Worm (Caenorhabditis elegans) whole organism, L1 larva: ENCODE results near the gene Y47D3A.20.

Experiments
- C16A3.4 ChIP-seq: fragments of 150-350 bp; optimal IDR thresholded peaks from 2 replicates; lab custom pipeline; 2014; ENCODE audit warnings: missing biosample characterization, missing genetic modification characterization
- alr-1 ChIP-seq: fragments of 200-800 bp; sonication (Bioruptor generic); optimal IDR thresholded peaks from 2 replicates; lab custom pipeline; 2018; ENCODE audit warnings: borderline replicate concordance, mild to moderate bottlenecking, missing genetic modification characterization, missing compliant biosample characterization
- blmp-1 ChIP-seq: fragments of 150-350 bp; optimal IDR thresholded peaks from 2 replicates; lab custom pipeline; 2014; ENCODE audit warnings: missing biosample characterization, missing genetic modification characterization
- ceh-63 ChIP-seq: fragments of 200-800 bp; sonication (Bioruptor generic); optimal IDR thresholded peaks from 2 replicates; lab custom pipeline; 2018; ENCODE audit warnings: mild to moderate bottlenecking, missing genetic modification characterization, missing compliant biosample characterization
- ceh-82 ChIP-seq, 3 experiments: fragments of 150-350 bp in 1 of 3; sonication (generic microtip) in 2 of 3; optimal IDR thresholded peaks; 2 replicates each; lab custom pipeline; 2014 to 2017; ENCODE audit warnings: missing biosample characterization in 3 of 3, missing genetic modification characterization in 3 of 3
- ceh-90 ChIP-seq: sonication (generic microtip); optimal IDR thresholded peaks from 2 replicates; lab custom pipeline; 2016; ENCODE audit warnings: missing genetic modification characterization, missing compliant biosample characterization
- efl-1 ChIP-seq, 4 experiments: fragments of 150-350 bp; optimal IDR thresholded peaks in 3 of 4; peaks in 1 of 4; 1 replicate in 1 of 4; 2 replicates in 3 of 4; lab custom pipeline; 2014; ENCODE audit warnings: missing biosample characterization in 2 of 4, missing genetic modification characterization in 2 of 4, missing genetic modification reagents in 2 of 4
- egl-27 ChIP-seq, 2 experiments: fragments of 150-350 bp in 1 of 2; sonication (generic microtip); optimal IDR thresholded peaks; 3 replicates each; lab custom pipeline; 2017 to 2018; ENCODE audit warnings: missing biosample characterization in 2 of 2, missing genetic modification characterization in 2 of 2, missing genetic modification reagents in 2 of 2
- elt-2 ChIP-seq: sonication (generic microtip); optimal IDR thresholded peaks from 2 replicates; lab custom pipeline; 2016; ENCODE audit warnings: missing genetic modification characterization, mild to moderate bottlenecking, inconsistent platforms, missing compliant biosample characterization, missing genetic modification reagents
- elt-3 ChIP-seq, 6 experiments: fragments of 150-350 bp in 1 of 6; sonication (generic microtip); optimal IDR thresholded peaks; 2 replicates each; lab custom pipeline; 2017 to 2018; ENCODE audit warnings: missing biosample characterization in 6 of 6, missing genetic modification characterization in 6 of 6, inconsistent platforms in 1 of 6
- ets-5 ChIP-seq: fragments of 200-800 bp; sonication (Bioruptor generic); IDR thresholded peaks from 2 replicates; pipeline ENCODE4 v1.3.6; 2022; ENCODE audit warnings: missing genetic modification characterization, missing compliant biosample characterization
- fos-1 ChIP-seq: fragments of 150-350 bp; optimal IDR thresholded peaks from 2 replicates; lab custom pipeline; 2014; ENCODE audit warnings: missing biosample characterization, missing genetic modification characterization
- grh-1 ChIP-seq: fragments of 200-800 bp; sonication (Bioruptor generic); IDR thresholded peaks from 2 replicates; pipeline ENCODE4 v1.3.6; 2022; ENCODE audit warnings: missing genetic modification reagents, missing genetic modification characterization, missing compliant biosample characterization
- hlh-17 ChIP-seq: fragments of 200-800 bp; sonication (Bioruptor generic); optimal IDR thresholded peaks from 2 replicates; lab custom pipeline; 2018; ENCODE audit warnings: missing genetic modification characterization, mild to moderate bottlenecking, missing compliant biosample characterization, moderate library complexity, borderline replicate concordance
- lin-35 ChIP-seq, 2 experiments: fragments of 150-350 bp; optimal IDR thresholded peaks; 2 replicates each; lab custom pipeline; 2014; ENCODE audit warnings: missing biosample characterization in 2 of 2, missing genetic modification characterization in 2 of 2, missing genetic modification reagents in 2 of 2
- lin-39 ChIP-seq: fragments of 150-350 bp; optimal IDR thresholded peaks from 2 replicates; lab custom pipeline; 2014; ENCODE audit warnings: missing biosample characterization, missing genetic modification reagents, missing genetic modification characterization
- lir-3 ChIP-seq: sonication (generic microtip); optimal IDR thresholded peaks from 2 replicates; lab custom pipeline; 2016; ENCODE audit warnings: mild to moderate bottlenecking, missing genetic modification characterization, moderate library complexity, missing compliant biosample characterization; ENCODE audit not compliant: poor library complexity
- lsy-2 ChIP-seq, 2 experiments: fragments of 150-350 bp; optimal IDR thresholded peaks; 2 replicates each; lab custom pipeline; 2014; ENCODE audit warnings: missing biosample characterization in 2 of 2, missing genetic modification characterization in 2 of 2
- mab-9 ChIP-seq: fragments of 200-800 bp; sonication (Bioruptor generic); IDR thresholded peaks from 2 replicates; pipeline ENCODE4 v1.3.6; 2022; ENCODE audit warnings: missing genetic modification reagents, missing genetic modification characterization, missing compliant biosample characterization
- nhr-20 ChIP-seq: sonication (generic microtip); optimal IDR thresholded peaks from 2 replicates; lab custom pipeline; 2016; ENCODE audit warnings: mild to moderate bottlenecking, missing genetic modification characterization, missing compliant biosample characterization
- nhr-237 ChIP-seq: fragments of 150-350 bp; optimal IDR thresholded peaks from 2 replicates; lab custom pipeline; 2014; ENCODE audit warnings: missing biosample characterization, missing genetic modification characterization
- nhr-71 ChIP-seq: sonication (generic microtip); optimal IDR thresholded peaks from 2 replicates; lab custom pipeline; 2016; ENCODE audit warnings: mild to moderate bottlenecking, missing genetic modification characterization, moderate library complexity, missing compliant biosample characterization
- nhr-77 ChIP-seq: fragments of 150-350 bp; optimal IDR thresholded peaks from 2 replicates; lab custom pipeline; 2014; ENCODE audit warnings: missing biosample characterization, missing genetic modification characterization
- nhr-84 ChIP-seq: sonication (generic microtip); optimal IDR thresholded peaks from 2 replicates; lab custom pipeline; 2017; ENCODE audit warnings: missing biosample characterization, missing genetic modification characterization
- nhr-85 ChIP-seq: sonication (generic microtip); peaks from one replicate; lab custom pipeline; 2016; ENCODE audit warnings: missing genetic modification characterization, inconsistent platforms, missing compliant biosample characterization
- pag-3 ChIP-seq: sonication (generic microtip); optimal IDR thresholded peaks from 2 replicates; lab custom pipeline; 2017; ENCODE audit warnings: missing genetic modification characterization, mild to moderate bottlenecking, missing compliant biosample characterization, antibody characterized with exemption, borderline replicate concordance; ENCODE audit not compliant: insufficient read depth
- pax-3 ChIP-seq: fragments of 200-800 bp; sonication (Bioruptor generic); optimal IDR thresholded peaks from 2 replicates; lab custom pipeline; 2018; ENCODE audit warnings: mild to moderate bottlenecking, missing genetic modification characterization, moderate library complexity, missing compliant biosample characterization
- snu-23 ChIP-seq: sonication (generic microtip); optimal IDR thresholded peaks from 2 replicates; lab custom pipeline; 2016; ENCODE audit warnings: missing genetic modification characterization, missing compliant biosample characterization
- sptf-1 ChIP-seq: fragments of 150-350 bp; optimal IDR thresholded peaks from 2 replicates; lab custom pipeline; 2014; ENCODE audit warnings: missing biosample characterization, missing genetic modification characterization
- sup-37 ChIP-seq: fragments of 200-800 bp; sonication (Bioruptor generic); optimal IDR thresholded peaks from 2 replicates; lab custom pipeline; 2018; ENCODE audit warnings: mild to moderate bottlenecking, missing genetic modification characterization, missing compliant biosample characterization
- tlp-1 ChIP-seq: fragments of 150-350 bp; optimal IDR thresholded peaks from 2 replicates; lab custom pipeline; 2014; ENCODE audit warnings: missing biosample characterization, missing genetic modification characterization
- unc-130 ChIP-seq: fragments of 150-350 bp; optimal IDR thresholded peaks from 2 replicates; lab custom pipeline; 2017; ENCODE audit warnings: missing biosample characterization, missing genetic modification characterization, inconsistent platforms
- unc-98 ChIP-seq: fragments of 200-800 bp; sonication (Bioruptor generic); IDR thresholded peaks from 2 replicates; pipeline ENCODE4 v1.3.6; 2022; ENCODE audit warnings: missing genetic modification characterization, missing compliant biosample characterization
- ztf-11 ChIP-seq, 2 experiments: sonication (generic microtip); optimal IDR thresholded peaks; 2 replicates each; lab custom pipeline; 2016 to 2017; ENCODE audit warnings: missing genetic modification characterization in 2 of 2, missing biosample characterization in 1 of 2, missing compliant biosample characterization in 1 of 2
- ztf-4 ChIP-seq: fragments of 150-350 bp; optimal IDR thresholded peaks from 2 replicates; lab custom pipeline; 2014; ENCODE audit warnings: missing biosample characterization, missing genetic modification characterization

Y47D3A.20 gene

ce11 chrIII:11262089-11262488 is 12.8 kb upstream of the Y47D3A.20 start (continued):
- TF ChIP-seq C16A3.4 (tag; lab: Kevin White, UChicago) (no peak), fos-1 (no peak), ceh-63 (GFP tag; lab: Kevin White, UChicago) (no peak), nhr-71 (peak; percentile 14), snu-23 (peak; percentile 61), egl-27 (tag; optimal IDR thresholded peaks at IDR 0.05; lab: Kevin White, UChicago) (no peak), nhr-85 (tag; lab: Kevin White, UChicago) (peak; percentile 95), sup-37 (no peak), ets-5 (GFP tag; lab: Robert Waterston, UW) (no peak), sptf-1 (no peak), pax-3 (tag; lab: Kevin White, UChicago) (no peak), elt-3 (tag; optimal IDR thresholded peaks at IDR 0.05; lab: Kevin White, UChicago) (peak in 2 of 6 experiments; percentile 30 to 41), grh-1 (GFP tag; lab: Robert Waterston, UW) (peak; percentile 75), nhr-77 (no peak), lsy-2 (tag; optimal IDR thresholded peaks at IDR 0.05; lab: Kevin White, UChicago) (peak in 1 of 2 experiments; percentile 38), ztf-4 (no peak), lin-35 (GFP tag; optimal IDR thresholded peaks at IDR 0.05; lab: Kevin White, UChicago) (no peak), unc-130 (tag; lab: Kevin White, UChicago) (no peak), nhr-20 (tag; lab: Kevin White, UChicago) (peak; percentile 85), hlh-17 (GFP tag; lab: Kevin White, UChicago) (no peak), pag-3 (peak; percentile 45), nhr-237 (tag; lab: Kevin White, UChicago) (no peak), ceh-82 (tag; optimal IDR thresholded peaks at IDR 0.05; lab: Kevin White, UChicago) (no peak), tlp-1 (tag; lab: Kevin White, UChicago) (no peak), efl-1 (optimal IDR thresholded peaks at IDR 0.05; lab: Kevin White, UChicago) (no peak), efl-1 (GFP tag; optimal IDR thresholded peaks at IDR 0.05 in 1 of 2; lab: Kevin White, UChicago) (peak in 1 of 2 experiments; percentile 78), nhr-84 (tag; lab: Kevin White, UChicago) (no peak), ceh-90 (tag; lab: Kevin White, UChicago) (no peak)
- TF ChIP-seq, all 84 proteins: peak for 12

DNA sequence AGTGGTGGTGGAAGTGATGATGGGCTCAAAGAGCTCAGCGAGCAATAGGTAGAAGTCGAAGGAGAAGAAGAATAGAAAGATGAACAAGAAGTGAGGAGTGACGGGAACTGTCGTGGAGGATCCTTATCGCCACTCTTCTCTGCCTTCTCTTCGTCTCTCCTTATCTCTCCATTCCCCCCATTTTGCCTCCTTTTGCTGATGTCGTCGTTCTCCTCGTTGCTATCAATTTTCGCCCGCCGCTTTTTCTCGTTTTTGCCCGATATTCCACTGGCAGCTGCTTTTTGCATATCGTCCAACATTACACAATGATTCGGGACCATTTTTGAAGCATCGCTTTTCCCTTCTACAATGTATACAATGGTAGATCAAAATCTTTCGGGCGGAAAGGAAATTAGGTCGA is 7.5 kb upstream of the Y47D3A.20 start:
- TF ChIP-seq lir-3 (tag; lab: Kevin White, UChicago) (no peak), nhr-71 (no peak), blmp-1 (tag; lab: Kevin White, UChicago) (peak; percentile 52), lin-35 (GFP tag; optimal IDR thresholded peaks at IDR 0.05; lab: Kevin White, UChicago) (peak in 1 of 2 experiments; percentile 4), elt-2 (tag; lab: Kevin White, UChicago) (peak; percentile 48), efl-1 (optimal IDR thresholded peaks at IDR 0.05; lab: Kevin White, UChicago) (no peak), efl-1 (GFP tag; optimal IDR thresholded peaks at IDR 0.05 in 1 of 2; lab: Kevin White, UChicago) (peak in 1 of 2 experiments; percentile 43), lin-39 (tag; lab: Kevin White, UChicago) (no peak), ceh-82 (tag; optimal IDR thresholded peaks at IDR 0.05; lab: Kevin White, UChicago) (no peak), snu-23 (no peak), fos-1 (no peak), nhr-20 (tag; lab: Kevin White, UChicago) (peak; percentile 26), mab-9 (GFP tag; lab: Robert Waterston, UW) (no peak)
- TF ChIP-seq, all 84 proteins: peak for 5

DNA sequence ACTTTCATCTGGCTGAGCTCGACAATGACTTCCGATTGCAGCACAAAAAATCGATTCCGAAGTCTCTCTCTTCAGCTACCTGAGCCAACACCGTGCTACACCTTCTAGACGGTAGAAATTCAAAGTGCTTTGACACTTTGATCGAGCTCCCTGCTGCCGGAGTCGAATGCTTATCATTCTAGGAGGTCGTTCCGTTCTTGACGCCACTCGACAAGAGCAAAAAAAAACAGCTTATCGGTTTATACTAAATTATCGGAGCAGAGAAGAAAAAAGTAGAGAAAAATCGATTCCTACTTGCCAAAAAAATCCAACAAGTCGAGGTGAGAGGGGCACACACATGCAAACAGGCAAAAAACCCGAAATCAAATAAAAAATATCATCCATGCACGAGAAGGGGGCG is 6.3 kb upstream of the Y47D3A.20 start:
- TF ChIP-seq efl-1 (optimal IDR thresholded peaks at IDR 0.05; lab: Kevin White, UChicago) (no peak), efl-1 (GFP tag; optimal IDR thresholded peaks at IDR 0.05 in 1 of 2; lab: Kevin White, UChicago) (peak in 1 of 2 experiments; percentile 24), ztf-11 (tag; optimal IDR thresholded peaks at IDR 0.05; lab: Kevin White, UChicago) (no peak), ceh-82 (tag; optimal IDR thresholded peaks at IDR 0.05; lab: Kevin White, UChicago) (no peak), unc-130 (tag; lab: Kevin White, UChicago) (no peak), alr-1 (tag; lab: Kevin White, UChicago) (no peak), lsy-2 (tag; optimal IDR thresholded peaks at IDR 0.05; lab: Kevin White, UChicago) (no peak), unc-98 (no peak), lir-3 (tag; lab: Kevin White, UChicago) (no peak)
